ENCODE assay signal across 2 worm cellular contexts in genomic region chrIII:12003264-12003663, ce11.
TF ChIP-seq lines count a peak whose summit lies in the region.

No protein-coding gene starts in this region.

TF ChIP-seq in whole organism, L1 larva, 84 proteins besides CTCF, POLR2A, EP300 and RAD21 (continued from another document):
- TF ChIP-seq nhr-237 (tag; optimal IDR thresholded peaks at IDR 0.05; lab: Kevin White, UChicago) (no peak), C04F5.9 (tag; optimal IDR thresholded peaks at IDR 0.05; lab: Kevin White, UChicago) (no peak), swsn-7 (tag; optimal IDR thresholded peaks at IDR 0.05; lab: Kevin White, UChicago) (peak; percentile 12), elt-3 (tag; optimal IDR thresholded peaks at IDR 0.05; lab: Kevin White, UChicago) (peak in 2 of 6 experiments; percentile 45 to 80), Y116A8C.19 (tag; optimal IDR thresholded peaks at IDR 0.05; lab: Kevin White, UChicago; ENCODE audit: borderline replicate concordance) (no peak), egl-27 (tag; optimal IDR thresholded peaks at IDR 0.05; lab: Kevin White, UChicago) (no peak), ztf-4 (tag; optimal IDR thresholded peaks at IDR 0.05; lab: Kevin White, UChicago) (no peak), ces-1 (GFP tag; optimal IDR thresholded peaks at IDR 0.05; lab: Kevin White, UChicago) (no peak), nhr-19 (GFP tag; conservative IDR thresholded peaks at IDR 0.05; lab: Robert Waterston, UW) (peak; percentile 42), tlp-1 (tag; optimal IDR thresholded peaks at IDR 0.05; lab: Kevin White, UChicago) (no peak), skn-1 (tag; optimal IDR thresholded peaks at IDR 0.05; lab: Kevin White, UChicago) (peak; percentile 30), ets-5 (GFP tag; IDR thresholded peaks at IDR 0.05; lab: Robert Waterston, UW) (no peak), efl-1 (optimal IDR thresholded peaks at IDR 0.05; lab: Kevin White, UChicago) (peak; percentile 49 to 63), efl-1 (GFP tag; optimal IDR thresholded peaks at IDR 0.05 in 1 of 2; lab: Kevin White, UChicago) (peak; percentile 12 to 90), pqm-1 (tag; optimal IDR thresholded peaks at IDR 0.05; lab: Kevin White, UChicago) (no peak), F16B12.6 (tag; optimal IDR thresholded peaks at IDR 0.05; lab: Kevin White, UChicago) (no peak), hpl-2 (GFP tag; optimal IDR thresholded peaks at IDR 0.05; lab: Kevin White, UChicago) (no peak), nhr-85 (tag; lab: Kevin White, UChicago) (peak; percentile 89), nhr-71 (tag; optimal IDR thresholded peaks at IDR 0.05; lab: Kevin White, UChicago) (peak; percentile 71), grh-1 (GFP tag; IDR thresholded peaks at IDR 0.05; lab: Robert Waterston, UW) (0 out of 2 replicates have a peak, but pooled peaks have one; percentile 9), vab-15 (tag; optimal IDR thresholded peaks at IDR 0.05; lab: Kevin White, UChicago) (no peak), aha-1 (tag; optimal IDR thresholded peaks at IDR 0.05; lab: Kevin White, UChicago) (no peak), jun-1 (tag; optimal IDR thresholded peaks at IDR 0.05; lab: Kevin White, UChicago) (no peak), ceh-90 (tag; optimal IDR thresholded peaks at IDR 0.05; lab: Kevin White, UChicago) (no peak), aly-2 (tag; optimal IDR thresholded peaks at IDR 0.05; lab: Kevin White, UChicago) (no peak), nhr-76 (tag; optimal IDR thresholded peaks at IDR 0.05; lab: Kevin White, UChicago) (no peak), snu-23 (GFP tag; optimal IDR thresholded peaks at IDR 0.05; lab: Kevin White, UChicago) (peak; percentile 74), tbx-2 (tag; optimal IDR thresholded peaks at IDR 0.05; lab: Kevin White, UChicago) (peak; percentile 27), nhr-11 (tag; optimal IDR thresholded peaks at IDR 0.05; lab: Kevin White, UChicago) (no peak), mep-1 (tag; optimal IDR thresholded peaks at IDR 0.05; lab: Kevin White, UChicago) (peak; percentile 32), lir-3 (tag; optimal IDR thresholded peaks at IDR 0.05; lab: Kevin White, UChicago; ENCODE audit: poor library complexity) (no peak), zip-4 (GFP tag; optimal IDR thresholded peaks at IDR 0.05; lab: Kevin White, UChicago) (no peak), egl-13 (tag; optimal IDR thresholded peaks at IDR 0.05; lab: Kevin White, UChicago) (no peak), hlh-4 (tag; optimal IDR thresholded peaks at IDR 0.05; lab: Kevin White, UChicago) (no peak), ceh-63 (GFP tag; optimal IDR thresholded peaks at IDR 0.05; lab: Kevin White, UChicago) (no peak), fkh-4 (tag; optimal IDR thresholded peaks at IDR 0.05; lab: Kevin White, UChicago; ENCODE audit: borderline replicate concordance) (no peak), ceh-8 (GFP tag; optimal IDR thresholded peaks at IDR 0.05; lab: Kevin White, UChicago) (no peak), lsy-2 (tag; optimal IDR thresholded peaks at IDR 0.05; lab: Kevin White, UChicago) (peak; percentile 20 to 65), lin-39 (tag; optimal IDR thresholded peaks at IDR 0.05; lab: Kevin White, UChicago) (no peak), mef-2 (tag; optimal IDR thresholded peaks at IDR 0.05; lab: Kevin White, UChicago) (no peak), ztf-11 (tag; optimal IDR thresholded peaks at IDR 0.05; lab: Kevin White, UChicago) (no peak), C34B4.2 (tag; optimal IDR thresholded peaks at IDR 0.05; lab: Kevin White, UChicago) (no peak), unc-98 (GFP tag; IDR thresholded peaks at IDR 0.05; lab: Robert Waterston, UW) (no peak), unc-86 (tag; optimal IDR thresholded peaks at IDR 0.05; lab: Kevin White, UChicago) (no peak), C16A3.4 (tag; optimal IDR thresholded peaks at IDR 0.05; lab: Kevin White, UChicago) (peak; percentile 61)

TF ChIP-seq in whole organism, L4 larva, 104 proteins besides CTCF, POLR2A, EP300 and RAD21 (continued from another document):
- TF ChIP-seq spr-1 (tag; optimal IDR thresholded peaks at IDR 0.05; lab: Kevin White, UChicago) (no peak), cey-2 (tag; optimal IDR thresholded peaks at IDR 0.05; lab: Kevin White, UChicago; ENCODE audit: borderline replicate concordance, insufficient read depth) (no peak), daf-19 (GFP tag; conservative IDR thresholded peaks at IDR 0.05; lab: Robert Waterston, UW) (no peak), lim-7 (GFP tag; IDR thresholded peaks at IDR 0.05; lab: Robert Waterston, UW) (no peak), hlh-30 (tag; optimal IDR thresholded peaks at IDR 0.05; lab: Kevin White, UChicago; ENCODE audit: insufficient read depth) (peak; percentile 89), F44E2.7 (GFP tag; IDR thresholded peaks at IDR 0.05; lab: Robert Waterston, UW) (no peak), nhr-111 (GFP tag; optimal IDR thresholded peaks at IDR 0.05; lab: Kevin White, UChicago) (no peak), fos-1 (tag; optimal IDR thresholded peaks at IDR 0.05; lab: Kevin White, UChicago) (no peak), lin-38 (GFP tag; IDR thresholded peaks at IDR 0.05; lab: Robert Waterston, UW) (peak; percentile 23), daf-8 (GFP tag; IDR thresholded peaks at IDR 0.05; lab: Robert Waterston, UW) (no peak), ceh-44 (GFP tag; IDR thresholded peaks at IDR 0.05; lab: Robert Waterston, UW) (no peak), aha-1 (tag; lab: Kevin White, UChicago) (no peak), madf-5 (GFP tag; IDR thresholded peaks at IDR 0.05; lab: Robert Waterston, UW) (no peak), egl-27 (tag; optimal IDR thresholded peaks at IDR 0.05; lab: Kevin White, UChicago) (no peak), zip-2 (tag; optimal IDR thresholded peaks at IDR 0.05; lab: Kevin White, UChicago) (no peak), ama-1 (optimal IDR thresholded peaks at IDR 0.05; lab: Kevin White, UChicago) (no peak), mep-1 (tag; optimal IDR thresholded peaks at IDR 0.05; lab: Kevin White, UChicago) (peak; percentile 56), aly-2 (tag; optimal IDR thresholded peaks at IDR 0.05; lab: Kevin White, UChicago) (no peak), nhr-102 (tag; optimal IDR thresholded peaks at IDR 0.05; lab: Kevin White, UChicago) (peak; percentile 70), lin-39 (tag; optimal IDR thresholded peaks at IDR 0.05; lab: Kevin White, UChicago) (no peak), F49E8.2 (tag; optimal IDR thresholded peaks at IDR 0.05; lab: Kevin White, UChicago; ENCODE audit: borderline replicate concordance) (no peak), nhr-11 (tag; optimal IDR thresholded peaks at IDR 0.05; lab: Kevin White, UChicago) (peak; percentile 38), ctbp-1 (GFP tag; IDR thresholded peaks at IDR 0.05; lab: Robert Waterston, UW) (no peak), unc-62 (GFP tag; optimal IDR thresholded peaks at IDR 0.05 in 1 of 2; lab: Kevin White, UChicago) (peak; percentile 55 to 58), unc-62 (tag; optimal IDR thresholded peaks at IDR 0.05; lab: Kevin White, UChicago) (no peak), nhr-237 (tag; optimal IDR thresholded peaks at IDR 0.05; lab: Kevin White, UChicago) (no peak), nhr-6 (tag; optimal IDR thresholded peaks at IDR 0.05; lab: Kevin White, UChicago) (peak; percentile 36), php-3 (GFP tag; IDR thresholded peaks at IDR 0.05; lab: Robert Waterston, UW) (no peak), hlh-11 (tag; optimal IDR thresholded peaks at IDR 0.05; lab: Kevin White, UChicago) (peak; percentile 97), attf-4 (tag; optimal IDR thresholded peaks at IDR 0.05; lab: Kevin White, UChicago) (no peak), hmg-1.1 (GFP tag; IDR thresholded peaks at IDR 0.05; lab: Robert Waterston, UW) (peak; percentile 20; the same call in 1 of the 2 replicates), ztf-7 (tag; optimal IDR thresholded peaks at IDR 0.05; lab: Kevin White, UChicago) (no peak), pha-4 (GFP tag; IDR thresholded peaks at IDR 0.05; lab: Robert Waterston, UW) (no peak; the same call in 1 of the 2 replicates), pha-4 (tag; optimal IDR thresholded peaks at IDR 0.05; lab: Kevin White, UChicago) (peak; percentile 19), arid-1 (GFP tag; conservative IDR thresholded peaks at IDR 0.05; lab: Robert Waterston, UW) (no peak), ZK337.2 (GFP tag; IDR thresholded peaks at IDR 0.05; lab: Robert Waterston, UW) (no peak), lin-13 (GFP tag; optimal IDR thresholded peaks at IDR 0.05; lab: Kevin White, UChicago) (peak; percentile 25), daf-16 (GFP tag; optimal IDR thresholded peaks at IDR 0.05; lab: Kevin White, UChicago) (no peak), daf-16 (tag; optimal IDR thresholded peaks at IDR 0.05; lab: Kevin White, UChicago) (peak; percentile 99), lin-29 (GFP tag; IDR thresholded peaks at IDR 0.05; lab: Robert Waterston, UW) (no peak), dve-1 (tag; optimal IDR thresholded peaks at IDR 0.05; lab: Kevin White, UChicago; ENCODE audit: insufficient read depth) (peak; percentile 91), zag-1 (tag; optimal IDR thresholded peaks at IDR 0.05; lab: Kevin White, UChicago) (no peak), fkh-10 (GFP tag; optimal IDR thresholded peaks at IDR 0.05; lab: Kevin White, UChicago) (no peak), gei-8 (GFP tag; optimal IDR thresholded peaks at IDR 0.05; lab: Kevin White, UChicago) (no peak), nhr-42 (GFP tag; IDR thresholded peaks at IDR 0.05; lab: Robert Waterston, UW) (0 out of 2 replicates have a peak, but pooled peaks have one; percentile 19)
